Fruit fly (Drosophila melanogaster) whole organism, embryonic: ENCODE results near the gene sle.

Experiments used
- CG11504 ChIP-seq: fragments of 200-800 bp; sonication (Bioruptor generic); optimal IDR thresholded peaks from 3 replicates; lab custom pipeline; 2019; ENCODE audit warnings: missing biosample characterization, mild to moderate bottlenecking, missing genetic modification characterization, moderate library complexity
- CG12236 ChIP-seq: fragments of 200-800 bp; sonication (Bioruptor generic); optimal IDR thresholded peaks from 2 replicates; lab custom pipeline; 2016; ENCODE audit warnings: missing biosample characterization, missing genetic modification characterization
- CG1233 ChIP-seq: fragments of 200-800 bp; sonication (Bioruptor generic); optimal IDR thresholded peaks from 4 replicates; lab custom pipeline; 2018; ENCODE audit warnings: missing biosample characterization, mild to moderate bottlenecking, missing genetic modification characterization
- CG12769 ChIP-seq: fragments of 200-800 bp; sonication (Bioruptor generic); optimal IDR thresholded peaks from 2 replicates; lab custom pipeline; 2019; ENCODE audit warnings: missing biosample characterization, mild to moderate bottlenecking, missing genetic modification characterization, moderate library complexity
- CG13424 ChIP-seq: fragments of 200-800 bp; sonication (Bioruptor generic); optimal IDR thresholded peaks from 2 replicates; lab custom pipeline; 2019; ENCODE audit warnings: missing biosample characterization, mild to moderate bottlenecking, missing genetic modification characterization, moderate library complexity
- CG13894 ChIP-seq: fragments of 200-800 bp; sonication (Bioruptor generic); optimal IDR thresholded peaks from 3 replicates; lab custom pipeline; 2018; ENCODE audit warnings: missing biosample characterization, mild to moderate bottlenecking, missing genetic modification characterization, moderate library complexity
- CG1529 ChIP-seq: fragments of 200-800 bp; sonication (Bioruptor generic); optimal IDR thresholded peaks from 3 replicates; lab custom pipeline; 2018; ENCODE audit warnings: missing biosample characterization, missing genetic modification characterization
- CG15601 ChIP-seq: fragments of 200-800 bp; sonication (Bioruptor generic); optimal IDR thresholded peaks from 3 replicates; lab custom pipeline; 2019; ENCODE audit warnings: missing biosample characterization, mild to moderate bottlenecking, missing genetic modification characterization, moderate library complexity
- CG16813 ChIP-seq: fragments of 200-800 bp; sonication (Bioruptor generic); IDR thresholded peaks from 3 replicates; pipeline ENCODE4 v1.3.6; 2022; ENCODE audit warnings: missing biosample characterization, missing genetic modification characterization; ENCODE audit not compliant: partially characterized antibody
- CG17568 ChIP-seq: fragments of 200-800 bp; sonication (Bioruptor generic); optimal IDR thresholded peaks from 2 replicates; lab custom pipeline; 2018; ENCODE audit warnings: missing biosample characterization, mild to moderate bottlenecking, missing genetic modification characterization, moderate library complexity
- CG3163 ChIP-seq: fragments of 200-800 bp; sonication (Bioruptor generic); optimal IDR thresholded peaks from 3 replicates; lab custom pipeline; 2016; ENCODE audit warnings: missing biosample characterization, missing genetic modification characterization
- CG3407 ChIP-seq: fragments of 200-800 bp; sonication (Bioruptor generic); optimal IDR thresholded peaks from 2 replicates; lab custom pipeline; 2018; ENCODE audit warnings: missing biosample characterization, mild to moderate bottlenecking, missing genetic modification characterization
- CG6175 ChIP-seq: fragments of 200-800 bp; sonication (Bioruptor generic); IDR thresholded peaks from 3 replicates; pipeline ENCODE4 v1.3.6; 2022; ENCODE audit warnings: missing biosample characterization, missing genetic modification characterization
- CG6654 ChIP-seq: fragments of 200-800 bp; sonication (Bioruptor generic); optimal IDR thresholded peaks from 2 replicates; lab custom pipeline; 2017; ENCODE audit warnings: missing biosample characterization, mild to moderate bottlenecking, missing genetic modification characterization
- CG9727 ChIP-seq: fragments of 200-800 bp; sonication (Bioruptor generic); optimal IDR thresholded peaks from 3 replicates; lab custom pipeline; 2017; ENCODE audit warnings: missing biosample characterization, mild to moderate bottlenecking, missing genetic modification characterization
- ERR ChIP-seq: fragments of 200-800 bp; sonication (Bioruptor generic); optimal IDR thresholded peaks from 2 replicates; lab custom pipeline; 2016; ENCODE audit warnings: missing biosample characterization, missing genetic modification characterization
- Ets97D ChIP-seq: fragments of 200-800 bp; sonication (Bioruptor generic); optimal IDR thresholded peaks from 3 replicates; lab custom pipeline; 2016; ENCODE audit warnings: missing biosample characterization, missing genetic modification characterization
- Fer1 ChIP-seq: fragments of 200-800 bp; sonication (Bioruptor generic); optimal IDR thresholded peaks from 2 replicates; lab custom pipeline; 2017; ENCODE audit warnings: missing biosample characterization, mild to moderate bottlenecking, missing genetic modification characterization
- Hey ChIP-seq: fragments of 200-800 bp; sonication (Bioruptor generic); optimal IDR thresholded peaks from 3 replicates; lab custom pipeline; 2018; ENCODE audit warnings: missing biosample characterization, mild to moderate bottlenecking, missing genetic modification characterization
- Hr51 ChIP-seq, 2 experiments: fragments of 200-800 bp; sonication (Bioruptor generic); optimal IDR thresholded peaks; 2 replicates in 1 of 2; 3 replicates in 1 of 2; lab custom pipeline; 2016 to 2018; ENCODE audit warnings: missing biosample characterization in 2 of 2, missing genetic modification characterization in 2 of 2, mild to moderate bottlenecking in 1 of 2, moderate library complexity in 1 of 2
- Max ChIP-seq: fragments of 200-800 bp; sonication (Bioruptor generic); optimal IDR thresholded peaks from 2 replicates; lab custom pipeline; 2016; ENCODE audit warnings: missing biosample characterization, mild to moderate bottlenecking, missing genetic modification characterization
- Nf-YC ChIP-seq: fragments of 200-800 bp; optimal IDR thresholded peaks from 3 replicates; lab custom pipeline; 2019; ENCODE audit warnings: missing biosample characterization, mild to moderate bottlenecking, missing genetic modification characterization, moderate library complexity
- Pdp1 ChIP-seq, 2 experiments: fragments of 200-800 bp; sonication (Bioruptor generic); optimal IDR thresholded peaks; 3 replicates each; lab custom pipeline; 2016; ENCODE audit warnings: missing biosample characterization in 2 of 2, missing genetic modification characterization in 2 of 2, mild to moderate bottlenecking in 1 of 2, moderate library complexity in 1 of 2
- Poxn ChIP-seq: fragments of 200-800 bp; sonication (Bioruptor generic); IDR thresholded peaks from 2 replicates; pipeline ENCODE4 v1.3.6; 2022; ENCODE audit warnings: missing biosample characterization, missing genetic modification characterization
- Sry-β ChIP-seq: fragments of 200-800 bp; sonication (Bioruptor generic); optimal IDR thresholded peaks from 2 replicates; lab custom pipeline; 2018; ENCODE audit warnings: missing biosample characterization, mild to moderate bottlenecking, missing genetic modification characterization, moderate library complexity
- Sry-δ ChIP-seq: fragments of 200-800 bp; sonication (Bioruptor generic); optimal IDR thresholded peaks from 2 replicates; lab custom pipeline; 2016; ENCODE audit warnings: missing biosample characterization, missing genetic modification characterization
- Trl ChIP-seq, 3 experiments: fragments of >200 bp in 2 of 3; fragments of 200-800 bp in 1 of 3; sonication (Bioruptor generic) in 1 of 3; optimal IDR thresholded peaks; 2 replicates in 1 of 3; 3 replicates in 2 of 3; lab custom pipeline; 2016 to 2017; ENCODE audit warnings: missing biosample characterization in 1 of 3, missing genetic modification characterization in 1 of 3
- YL-1 ChIP-seq: fragments of 200-800 bp; sonication (Bioruptor generic); optimal IDR thresholded peaks from 3 replicates; lab custom pipeline; 2017; ENCODE audit warnings: missing biosample characterization, mild to moderate bottlenecking, missing genetic modification characterization
- al ChIP-seq: fragments of 200-800 bp; sonication (Bioruptor generic); IDR thresholded peaks from 2 replicates; pipeline ENCODE4 v1.3.6; 2022; ENCODE audit warnings: missing biosample characterization, missing genetic modification characterization
- bsh ChIP-seq, 2 experiments: fragments of 200-800 bp; sonication (Bioruptor generic); optimal IDR thresholded peaks; 2 replicates each; lab custom pipeline; 2017 to 2018; ENCODE audit warnings: mild to moderate bottlenecking in 2 of 2, missing biosample characterization in 2 of 2, missing genetic modification characterization in 2 of 2, moderate library complexity in 1 of 2
- cg ChIP-seq: fragments of 200-800 bp; sonication (Bioruptor generic); optimal IDR thresholded peaks from 3 replicates; lab custom pipeline; 2019; ENCODE audit warnings: missing biosample characterization, mild to moderate bottlenecking, missing genetic modification characterization, moderate library complexity
- chn ChIP-seq: fragments of 200-800 bp; sonication (Bioruptor generic); optimal IDR thresholded peaks from 2 replicates; lab custom pipeline; 2016; ENCODE audit warnings: missing biosample characterization, missing genetic modification characterization
- corto ChIP-seq: fragments of 200-800 bp; sonication (Bioruptor generic); optimal IDR thresholded peaks from 2 replicates; lab custom pipeline; 2016; ENCODE audit warnings: missing biosample characterization, mild to moderate bottlenecking, missing genetic modification characterization, moderate library complexity
- gce ChIP-seq: fragments of 200-800 bp; sonication (Bioruptor generic); IDR thresholded peaks from 3 replicates; pipeline ENCODE4 v1.3.6; 2022; ENCODE audit warnings: missing biosample characterization, missing genetic modification characterization
- kni ChIP-seq: fragments of 200-800 bp; sonication (Bioruptor generic); optimal IDR thresholded peaks from 3 replicates; lab custom pipeline; 2017; ENCODE audit warnings: mild to moderate bottlenecking, missing biosample characterization, missing genetic modification reagents, missing genetic modification characterization
- lab ChIP-seq: fragments of 200-800 bp; sonication (Bioruptor generic); optimal IDR thresholded peaks from 3 replicates; lab custom pipeline; 2017; ENCODE audit warnings: missing biosample characterization, missing genetic modification characterization, mild to moderate bottlenecking, moderate library complexity, missing genetic modification reagents
- mirr ChIP-seq: fragments of 200-800 bp; sonication (Bioruptor generic); optimal IDR thresholded peaks from 3 replicates; lab custom pipeline; 2018; ENCODE audit warnings: missing biosample characterization, mild to moderate bottlenecking, missing genetic modification characterization
- nom ChIP-seq: fragments of 200-800 bp; sonication (Bioruptor generic); optimal IDR thresholded peaks from 2 replicates; lab custom pipeline; 2017; ENCODE audit warnings: missing biosample characterization, missing genetic modification characterization, mild to moderate bottlenecking, moderate library complexity, missing genetic modification reagents
- onecut ChIP-seq: fragments of 200-800 bp; sonication (Bioruptor generic); IDR thresholded peaks from 2 replicates; pipeline ENCODE4 v1.3.6; 2022; ENCODE audit warnings: missing biosample characterization, missing genetic modification characterization
- pfk ChIP-seq: fragments of 200-800 bp; sonication (Bioruptor generic); optimal IDR thresholded peaks from 2 replicates; lab custom pipeline; 2018; ENCODE audit warnings: missing biosample characterization, mild to moderate bottlenecking, missing genetic modification characterization, moderate library complexity
- row ChIP-seq: fragments of 200-800 bp; sonication (Bioruptor generic); IDR thresholded peaks from 3 replicates; pipeline ENCODE4 v1.3.6; 2022; ENCODE audit warnings: missing biosample characterization, missing genetic modification characterization
- scrt ChIP-seq: fragments of 200-800 bp; sonication (Bioruptor generic); optimal IDR thresholded peaks from 2 replicates; lab custom pipeline; 2018; ENCODE audit warnings: missing biosample characterization, mild to moderate bottlenecking, missing genetic modification characterization, moderate library complexity
- sens ChIP-seq: fragments of 200-800 bp; sonication (Bioruptor generic); peaks from one replicate; lab custom pipeline; 2016; ENCODE audit warnings: missing biosample characterization, missing genetic modification characterization
- sisA ChIP-seq: fragments of 200-800 bp; sonication (Bioruptor generic); IDR thresholded peaks from 2 replicates; pipeline ENCODE4 v1.3.6; 2022; ENCODE audit warnings: missing biosample characterization, missing genetic modification characterization
- sr ChIP-seq: fragments of 200-800 bp; sonication (Bioruptor generic); IDR thresholded peaks from 3 replicates; pipeline ENCODE4 v1.3.6; 2022; ENCODE audit warnings: missing biosample characterization, missing genetic modification characterization
- tap ChIP-seq: fragments of 200-800 bp; optimal IDR thresholded peaks from 3 replicates; lab custom pipeline; 2019; ENCODE audit warnings: missing biosample characterization, mild to moderate bottlenecking, missing genetic modification characterization, moderate library complexity
- tx ChIP-seq: fragments of 200-800 bp; sonication (Bioruptor generic); optimal IDR thresholded peaks from 2 replicates; lab custom pipeline; 2016; ENCODE audit warnings: missing biosample characterization, missing genetic modification characterization
- wdn ChIP-seq: fragments of 200-800 bp; sonication (Bioruptor generic); IDR thresholded peaks from 2 replicates; pipeline ENCODE4 v1.3.6; 2022; ENCODE audit warnings: missing biosample characterization, missing genetic modification characterization
- zf30C ChIP-seq: fragments of 200-800 bp; sonication (Bioruptor generic); optimal IDR thresholded peaks from 3 replicates; lab custom pipeline; 2018; ENCODE audit warnings: missing biosample characterization, mild to moderate bottlenecking, missing genetic modification characterization

sle gene

dm6 chr3R:10351960-10352458 is 19.1 kb downstream of the sle start:
- TF ChIP-seq Pdp1 (GFP tag; optimal IDR thresholded peaks at IDR 0.05; lab: Kevin White, UChicago) (peak in 1 of 2 experiments; percentile 38), cg (GFP tag; lab: Kevin White, UChicago) (peak; percentile 76), lab (peak; percentile 8), Hey (peak; percentile 58), Nf-YC (tag; lab: Kevin White, UChicago) (peak; percentile 5), sens (GFP tag; lab: Kevin White, UChicago) (peak; percentile 78), CG13894 (peak; percentile 61), corto (GFP tag; lab: Kevin White, UChicago) (peak; percentile 64), CG13424 (tag; lab: Kevin White, UChicago) (no peak), Trl (optimal IDR thresholded peaks at IDR 0.05; lab: Kevin White, UChicago) (peak; percentile 37 to 66), Trl (GFP tag; optimal IDR thresholded peaks at IDR 0.05; lab: Kevin White, UChicago) (no peak), YL-1 (GFP tag; lab: Kevin White, UChicago) (no peak), CG17568 (GFP tag; lab: Kevin White, UChicago) (peak; percentile 2), scrt (GFP tag; lab: Kevin White, UChicago) (peak; percentile 92), CG9727 (GFP tag; lab: Kevin White, UChicago) (no peak), CG1233 (GFP tag; lab: Kevin White, UChicago) (peak; percentile 11), Max (no peak), sisA (GFP tag; lab: Robert Waterston, UW) (no peak), chn (GFP tag; lab: Kevin White, UChicago) (no peak), CG6175 (GFP tag; lab: Robert Waterston, UW) (no peak), gce (GFP tag; lab: Robert Waterston, UW) (no peak), CG12769 (tag; lab: Kevin White, UChicago) (peak; percentile 70), onecut (GFP tag; lab: Robert Waterston, UW) (no peak), kni (peak; percentile 37), Fer1 (GFP tag; lab: Kevin White, UChicago) (peak; percentile 82), sr (GFP tag; lab: Robert Waterston, UW) (no peak), zf30C (GFP tag; lab: Kevin White, UChicago) (no peak), pfk (GFP tag; lab: Kevin White, UChicago) (no peak), Sry-β (GFP tag; lab: Kevin White, UChicago) (no peak), bsh (GFP tag; optimal IDR thresholded peaks at IDR 0.05; lab: Kevin White, UChicago) (peak in 1 of 2 experiments; percentile 99), CG16813 (GFP tag; lab: Robert Waterston, UW) (no peak), CG12236 (GFP tag; lab: Kevin White, UChicago) (no peak), Hr51 (GFP tag; optimal IDR thresholded peaks at IDR 0.05; lab: Kevin White, UChicago) (peak in 1 of 2 experiments; percentile 77), Sry-δ (GFP tag; lab: Kevin White, UChicago) (no peak), wdn (no peak), tap (tag; lab: Kevin White, UChicago) (no peak), mirr (GFP tag; lab: Kevin White, UChicago) (peak; percentile 49), CG3407 (no peak), CG15601 (tag; lab: Kevin White, UChicago) (no peak), tx (GFP tag; lab: Kevin White, UChicago) (no peak), Ets97D (no peak), CG3163 (GFP tag; lab: Kevin White, UChicago) (peak; percentile 93), CG1529 (GFP tag; lab: Kevin White, UChicago) (no peak), CG6654 (GFP tag; lab: Kevin White, UChicago) (no peak), al (GFP tag; lab: Robert Waterston, UW) (no peak), row (GFP tag; lab: Robert Waterston, UW) (no peak), Poxn (no peak), CG11504 (tag; lab: Kevin White, UChicago) (peak; percentile 100), ERR (GFP tag; lab: Kevin White, UChicago) (peak; percentile 2), nom (GFP tag; lab: Kevin White, UChicago) (peak; percentile 99)
